Worm (Caenorhabditis elegans): Measurements from ENCODE around the gene mnk-1.

ce11 chrII:10578843-10579430 lies 24.1 kb upstream of the mnk-1 start, which contains the start of gene rpb-6:
- TF ChIP-seq pag-3 (tag; optimal IDR thresholded peaks at IDR 0.05; ENCODE audit: borderline replicate concordance, insufficient read depth) (no peak), ztf-4 (tag; optimal IDR thresholded peaks at IDR 0.05) (no peak), jun-1 (tag; optimal IDR thresholded peaks at IDR 0.05) (no peak), zag-1 (tag; optimal IDR thresholded peaks at IDR 0.05) (no peak), alr-1 (tag; optimal IDR thresholded peaks at IDR 0.05; ENCODE audit: borderline replicate concordance) (no peak), lin-13 (GFP tag; optimal IDR thresholded peaks at IDR 0.05) (peak; percentile 24), pax-3 (tag; optimal IDR thresholded peaks at IDR 0.05) (no peak), snpc-4 (tag; optimal IDR thresholded peaks at IDR 0.05) (no peak), nhr-28 (tag; optimal IDR thresholded peaks at IDR 0.05) (no peak)
